Worm (Caenorhabditis elegans): ENCODE measurements around the gene clec-9.

clec-9 gene

DNA sequence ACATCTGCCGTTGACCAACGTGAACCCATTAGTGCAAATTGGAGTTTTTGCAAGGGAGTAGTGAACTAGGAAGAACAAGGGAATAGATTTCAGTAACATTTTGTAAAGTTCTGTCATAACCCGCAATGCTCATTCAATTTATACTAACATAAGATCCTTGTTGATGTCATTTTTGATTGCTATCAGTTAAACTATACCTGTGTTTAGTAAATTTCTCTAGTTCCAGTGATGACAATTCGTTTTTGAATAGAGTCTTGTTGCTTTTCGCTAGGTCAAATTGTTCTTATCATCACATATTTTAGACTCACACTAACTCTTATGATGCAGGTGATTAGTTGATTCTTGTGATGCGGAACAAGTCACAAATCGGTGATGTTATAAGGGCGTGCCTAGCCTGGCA lies at the start of gene clec-9:
TSS of gene clec-9 (minus strand) at position 101 of the 400 bp plus-strand sequence.
- TF ChIP-seq dao-5 (tag; optimal IDR thresholded peaks at IDR 0.05) (no peak), W03F9.2 (tag; optimal IDR thresholded peaks at IDR 0.05) (no peak), him-1 (tag; optimal IDR thresholded peaks at IDR 0.05) (no peak)

DNA sequence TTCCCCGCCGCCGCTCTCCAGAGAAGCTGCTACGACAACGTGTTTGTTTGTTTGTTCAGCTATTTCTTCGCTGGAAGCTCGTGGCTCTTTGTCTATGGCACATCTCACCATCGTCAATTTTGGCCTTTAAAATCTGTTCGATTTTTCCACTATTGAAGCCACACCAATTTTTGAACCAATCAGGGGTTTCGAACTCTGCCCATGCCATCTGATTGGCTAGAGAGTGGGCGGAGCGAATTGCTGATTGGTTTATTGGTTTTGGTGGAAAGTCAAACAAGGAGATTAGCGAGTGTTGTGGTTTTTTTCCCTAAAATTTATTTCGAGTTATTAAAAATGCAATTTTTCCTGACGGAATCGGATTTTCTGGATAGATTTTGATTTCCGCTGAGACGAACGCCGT lies 49.7 kb upstream of the clec-9 start:
- TF ChIP-seq W03F9.2 (tag; optimal IDR thresholded peaks at IDR 0.05): no peak
- TF ChIP-seq him-1 (tag; optimal IDR thresholded peaks at IDR 0.05): no peak
- TF ChIP-seq dao-5 (tag; optimal IDR thresholded peaks at IDR 0.05): no peak

DNA sequence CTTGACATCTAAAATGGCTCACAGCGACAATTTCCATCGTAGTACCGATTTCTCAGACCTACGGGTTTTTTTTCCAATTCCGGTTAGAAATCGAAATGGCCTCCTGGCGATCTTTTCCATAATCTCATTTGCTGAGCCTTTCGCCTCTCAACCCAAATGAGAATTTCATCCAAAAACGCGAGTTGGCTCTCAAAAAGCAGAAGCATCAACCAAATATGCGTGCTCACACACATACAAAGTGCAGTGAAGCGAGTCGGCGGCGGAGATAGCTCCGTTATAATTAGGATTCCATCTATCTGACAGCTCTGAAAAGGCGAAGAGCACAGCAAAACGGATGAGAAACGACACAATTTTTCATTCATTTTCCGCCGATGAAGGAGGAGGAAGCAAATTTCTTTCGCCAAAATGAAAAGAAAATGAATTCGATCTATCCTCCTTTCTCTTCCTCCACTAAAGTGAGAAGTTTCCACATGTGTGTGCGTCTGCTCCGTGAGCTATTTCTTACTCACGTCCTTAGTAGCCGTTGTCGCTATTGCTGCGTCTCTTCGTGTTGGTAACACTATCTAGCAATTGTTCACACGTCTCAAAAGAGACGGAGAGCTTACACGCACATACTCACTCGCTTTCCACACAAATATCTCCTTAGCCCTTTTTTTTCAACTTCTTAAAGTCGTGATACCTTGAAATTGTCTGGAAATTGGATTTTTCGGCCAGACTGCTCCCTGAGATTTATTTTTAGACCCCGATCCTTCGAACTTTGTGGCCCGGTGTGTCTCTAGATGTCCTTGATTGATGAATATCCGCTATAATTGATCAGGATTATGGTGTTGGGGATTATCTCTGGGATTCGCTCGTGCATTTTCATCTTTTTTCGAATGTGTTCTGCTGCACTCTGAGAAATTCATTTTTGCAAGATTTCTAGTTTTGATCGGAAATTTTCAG lies 45.9 kb upstream of the clec-9 start:
- TF ChIP-seq dao-5 (tag; optimal IDR thresholded peaks at IDR 0.05): no peak
- no peak for TF ChIP-seq W03F9.2 (tag; optimal IDR thresholded peaks at IDR 0.05)
- TF ChIP-seq him-1 (tag; optimal IDR thresholded peaks at IDR 0.05): no peak

DNA sequence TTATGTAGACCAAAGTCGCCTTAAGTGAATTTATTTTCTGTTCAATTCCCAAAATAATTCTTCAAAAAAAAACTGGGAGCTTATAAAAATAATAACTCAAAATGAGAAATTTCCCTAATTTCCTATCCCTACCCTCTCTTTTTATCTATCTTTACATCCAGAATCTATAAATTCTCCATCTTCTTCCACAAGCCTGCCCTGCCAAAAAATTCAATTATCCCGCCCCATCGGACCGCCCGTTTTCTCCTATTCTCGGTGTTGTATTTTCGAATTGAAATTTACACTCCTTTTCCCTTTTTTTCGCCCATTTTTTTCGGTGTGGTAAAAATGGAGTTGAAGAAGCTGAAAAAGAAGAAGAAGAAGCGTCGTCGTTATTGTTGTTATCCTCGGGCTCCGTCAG lies 43.0 kb upstream of the clec-9 start:
- no peak for TF ChIP-seq him-1 (tag; optimal IDR thresholded peaks at IDR 0.05)
- no peak for TF ChIP-seq W03F9.2 (tag; optimal IDR thresholded peaks at IDR 0.05)
- no peak for TF ChIP-seq dao-5 (tag; optimal IDR thresholded peaks at IDR 0.05)

DNA sequence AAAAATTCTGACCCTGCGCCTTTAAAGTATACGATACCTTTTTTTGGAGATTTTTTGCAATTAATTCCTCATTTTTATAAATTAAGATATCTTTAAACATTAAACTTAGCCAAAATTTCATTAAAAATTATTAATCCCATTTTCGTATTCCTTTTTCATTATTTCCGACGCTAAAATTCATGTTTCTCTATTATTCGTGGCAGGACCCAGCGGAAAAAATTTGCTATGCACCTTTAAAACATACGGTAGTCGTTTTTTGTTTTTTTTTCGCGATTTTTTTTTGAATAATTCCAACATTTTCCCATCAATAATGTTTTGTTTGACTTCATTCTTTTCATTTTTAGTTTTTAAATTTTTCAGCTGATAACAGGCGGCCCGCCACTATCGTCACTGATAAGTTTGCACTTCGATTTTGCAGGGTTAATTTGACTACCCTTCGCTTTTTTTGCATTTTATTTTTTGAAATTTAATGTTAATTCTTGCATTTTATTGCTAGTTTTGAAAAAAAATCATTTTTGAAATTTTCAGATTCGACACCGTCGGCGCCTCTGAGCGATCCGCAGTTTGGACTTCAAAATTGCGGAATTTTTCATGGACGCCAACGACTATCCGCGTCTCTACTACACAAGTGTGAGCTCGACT lies 40.7 kb upstream of the clec-9 start, which contains the start of gene dkf-2:
TSS of gene dkf-2 (plus strand) at position 592 of the 642 bp plus-strand sequence.
- no peak for TF ChIP-seq dao-5 (tag; optimal IDR thresholded peaks at IDR 0.05)
- no peak for TF ChIP-seq him-1 (tag; optimal IDR thresholded peaks at IDR 0.05)
- no peak for TF ChIP-seq W03F9.2 (tag; optimal IDR thresholded peaks at IDR 0.05)

DNA sequence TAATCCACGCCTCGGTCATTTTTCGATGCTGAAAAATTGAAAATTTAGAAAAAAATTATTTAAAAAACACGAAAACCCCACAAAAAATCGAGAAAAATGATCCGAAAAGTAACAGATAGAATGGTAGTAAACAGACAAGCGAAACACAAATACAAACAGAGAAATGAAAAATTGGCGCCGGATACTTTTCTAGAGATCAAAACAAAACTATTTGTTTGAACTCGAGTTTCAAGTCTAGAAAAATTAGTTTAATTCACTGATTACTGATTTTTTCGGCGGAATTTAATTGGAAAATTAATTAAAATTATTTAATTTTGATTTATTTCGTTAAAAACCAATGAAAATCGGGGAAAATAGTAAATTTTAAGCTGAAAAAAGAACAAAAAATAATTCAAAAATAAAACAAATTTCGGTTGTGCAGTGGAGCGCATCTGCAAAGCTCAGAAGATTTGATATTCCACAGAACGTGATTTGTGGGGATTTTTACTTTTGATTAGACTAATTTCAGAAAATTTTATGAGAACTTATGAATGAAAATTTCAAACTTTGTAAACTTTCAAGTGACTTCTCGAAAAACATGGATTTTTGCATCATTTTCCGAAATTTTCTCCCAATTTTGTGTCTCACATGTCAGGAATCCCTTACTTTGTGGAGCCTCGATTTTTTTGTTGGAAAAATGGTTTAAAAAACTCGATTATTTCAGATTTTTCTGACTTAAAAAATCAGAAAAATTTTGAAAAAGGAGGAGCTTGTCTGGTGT lies 40.0 kb upstream of the clec-9 start, which contains the start of gene gyg-2:
TSS of gene gyg-2 (minus strand) at position 28 of the 760 bp plus-strand sequence.
- TF ChIP-seq him-1 (tag; optimal IDR thresholded peaks at IDR 0.05) (no peak), W03F9.2 (tag; optimal IDR thresholded peaks at IDR 0.05) (no peak), dao-5 (tag; optimal IDR thresholded peaks at IDR 0.05) (no peak)

DNA sequence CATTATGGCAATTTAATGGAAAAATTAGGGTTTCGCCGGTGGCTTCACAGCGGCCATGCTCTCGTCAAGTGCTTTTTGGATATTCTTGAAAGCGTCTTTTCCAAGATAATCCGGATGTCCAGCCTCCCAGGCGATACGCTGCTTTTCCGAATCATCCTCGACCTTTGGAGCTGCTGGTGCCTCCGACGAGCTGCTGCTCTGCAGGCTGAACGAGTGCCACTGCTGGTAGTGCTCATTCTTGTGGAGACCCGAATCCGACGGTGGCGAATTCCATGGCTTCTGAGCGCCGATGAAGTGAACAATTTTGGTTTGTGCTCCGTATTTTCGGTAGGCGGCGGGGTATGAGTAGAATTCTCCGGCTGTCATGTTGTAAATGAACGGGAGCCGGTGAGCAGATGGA lies 38.8 kb upstream of the clec-9 start:
- TF ChIP-seq dao-5 (tag; optimal IDR thresholded peaks at IDR 0.05) (no peak), him-1 (tag; optimal IDR thresholded peaks at IDR 0.05) (no peak), W03F9.2 (tag; optimal IDR thresholded peaks at IDR 0.05) (no peak)

DNA sequence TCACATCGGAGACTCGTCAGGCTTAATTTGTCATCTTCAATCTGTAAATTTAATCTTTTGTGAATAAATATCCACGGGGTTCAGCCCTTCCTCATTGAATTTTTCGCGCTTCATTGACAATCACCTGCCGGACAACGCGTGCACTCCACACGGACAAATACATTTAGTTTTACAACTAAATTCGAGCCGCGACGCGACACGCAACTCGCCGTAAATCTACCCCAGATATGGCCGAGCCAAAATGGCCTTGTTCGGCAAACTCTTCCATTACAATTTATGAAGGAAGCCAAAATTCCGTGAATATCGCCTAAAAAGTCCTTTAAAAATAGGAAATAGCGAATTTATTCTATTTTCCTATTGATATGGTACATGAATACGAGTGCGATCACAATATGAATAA lies 38.3 kb upstream of the clec-9 start:
- TF ChIP-seq dao-5 (tag; optimal IDR thresholded peaks at IDR 0.05): no peak
- TF ChIP-seq him-1 (tag; optimal IDR thresholded peaks at IDR 0.05): no peak
- TF ChIP-seq W03F9.2 (tag; optimal IDR thresholded peaks at IDR 0.05): no peak

DNA sequence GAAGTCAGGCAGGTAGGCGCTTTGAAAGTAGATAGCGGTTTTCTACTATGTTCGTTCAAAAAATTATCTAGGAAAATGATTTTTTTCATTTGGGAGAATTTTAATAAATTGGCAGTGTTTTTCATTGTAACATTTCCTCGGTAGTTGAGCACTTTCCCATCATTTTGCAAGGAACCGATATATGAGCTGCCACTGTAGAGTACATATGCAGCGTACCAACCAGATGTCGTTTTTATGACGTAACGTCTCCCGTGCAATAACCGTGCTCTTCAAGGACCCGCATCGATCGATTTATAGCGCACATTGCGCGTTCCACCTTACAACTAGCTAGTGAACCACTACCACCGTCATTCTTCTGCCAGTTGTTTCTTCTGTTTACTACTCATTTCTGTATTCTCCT lies 35.7 kb upstream of the clec-9 start, which contains the start of gene T25E12.6:
TSS of gene T25E12.6 (plus strand) at position 301 of the 400 bp plus-strand sequence.
- TF ChIP-seq W03F9.2 (tag; optimal IDR thresholded peaks at IDR 0.05): no peak
- TF ChIP-seq dao-5 (tag; optimal IDR thresholded peaks at IDR 0.05): no peak
- no peak for TF ChIP-seq him-1 (tag; optimal IDR thresholded peaks at IDR 0.05)

DNA sequence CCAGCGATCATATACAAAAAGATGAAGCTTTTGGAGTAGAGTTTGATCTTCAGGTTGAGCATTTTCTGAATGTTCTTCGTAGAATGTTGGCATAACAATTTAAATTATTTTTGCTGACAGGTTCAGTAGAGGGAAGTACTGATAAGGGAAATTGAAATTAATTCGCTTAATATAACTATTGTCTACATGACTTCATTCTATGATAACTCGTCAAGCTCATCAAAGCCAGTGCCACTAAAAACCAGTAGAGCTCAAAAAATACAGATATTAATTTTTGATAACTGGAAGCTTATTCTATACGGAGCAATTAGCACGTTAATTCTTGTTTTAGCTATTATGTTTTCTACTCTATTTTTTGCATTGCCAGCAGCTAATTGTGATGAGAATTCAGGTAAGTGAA lies 32.7 kb upstream of the clec-9 start, which contains the start of the genes clec-29 and clec-39:
TSS of gene clec-29 (minus strand) at position 101 of the 400 bp plus-strand sequence.
TSS of gene clec-39 (plus strand) at position 169 of the 400 bp plus-strand sequence.
- TF ChIP-seq him-1 (tag; optimal IDR thresholded peaks at IDR 0.05): no peak
- TF ChIP-seq dao-5 (tag; optimal IDR thresholded peaks at IDR 0.05): no peak
- TF ChIP-seq W03F9.2 (tag; optimal IDR thresholded peaks at IDR 0.05): no peak

DNA sequence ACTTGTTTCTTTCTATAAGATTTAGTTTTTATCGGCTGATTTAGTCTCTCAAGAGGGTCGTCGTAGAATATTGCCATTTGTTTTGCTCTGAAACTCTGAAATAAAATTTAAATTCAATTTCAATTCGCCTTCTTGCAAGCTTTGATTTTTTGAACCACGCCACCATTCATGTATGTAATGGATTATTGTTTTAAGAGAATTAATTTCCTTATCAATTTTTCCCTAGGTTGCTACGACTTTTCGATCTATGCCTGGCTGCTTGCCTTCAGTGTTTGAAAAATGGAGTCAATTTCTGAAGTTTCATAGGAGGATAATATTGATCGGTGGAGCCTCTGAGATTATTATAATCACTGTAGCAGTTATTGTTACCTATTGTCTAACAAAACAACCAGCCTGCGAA lies 29.1 kb upstream of the clec-9 start, which contains the start of the genes clec-38 and clec-34:
TSS of gene clec-38 (minus strand) at position 101 of the 400 bp plus-strand sequence.
TSS of gene clec-34 (plus strand) at position 248 of the 400 bp plus-strand sequence.
- TF ChIP-seq dao-5 (tag; optimal IDR thresholded peaks at IDR 0.05) (no peak), W03F9.2 (tag; optimal IDR thresholded peaks at IDR 0.05) (no peak), him-1 (tag; optimal IDR thresholded peaks at IDR 0.05) (no peak)

DNA sequence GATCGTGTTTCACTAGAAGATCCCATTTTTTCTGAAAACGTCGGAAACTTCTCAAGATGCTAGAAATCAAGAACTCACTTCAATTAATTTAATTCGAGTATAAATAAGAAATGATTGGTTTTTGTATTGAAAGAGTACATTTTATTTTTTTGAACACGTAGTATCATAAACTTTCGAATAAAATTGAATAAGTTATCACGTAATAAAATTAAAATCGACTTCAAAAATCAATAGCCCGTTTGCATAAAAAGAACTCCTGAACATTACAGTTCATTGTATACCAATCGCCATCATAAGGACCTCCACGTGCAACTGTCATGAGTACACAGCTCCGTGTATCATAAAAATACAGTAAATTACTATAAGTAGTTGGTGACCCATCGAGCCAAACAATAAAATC lies 27.2 kb upstream of the clec-9 start, which contains the start of gene T25E12.16:
TSS of gene T25E12.16 (minus strand) at position 101 of the 400 bp plus-strand sequence.
- TF ChIP-seq him-1 (tag; optimal IDR thresholded peaks at IDR 0.05): no peak
- TF ChIP-seq W03F9.2 (tag; optimal IDR thresholded peaks at IDR 0.05): no peak
- no peak for TF ChIP-seq dao-5 (tag; optimal IDR thresholded peaks at IDR 0.05)

DNA sequence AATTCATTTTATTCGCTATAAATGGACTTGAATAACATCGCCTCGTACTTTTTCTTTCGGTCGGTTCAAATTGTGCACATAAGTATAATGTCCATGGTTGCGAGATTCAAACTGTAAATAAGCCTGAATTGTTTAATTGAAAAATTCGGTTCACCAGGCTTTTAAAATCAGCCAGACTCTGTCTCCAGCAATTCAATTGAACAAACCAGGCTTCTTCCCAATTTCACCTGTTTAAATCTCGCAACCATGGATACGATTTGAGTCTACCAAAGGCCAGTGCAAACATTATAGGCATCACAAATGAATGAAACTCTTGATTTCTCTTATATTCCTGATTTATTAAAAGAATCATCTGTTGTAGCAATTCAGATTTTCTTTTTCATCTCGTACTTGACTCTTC lies 25.2 kb upstream of the clec-9 start, which contains the start of gene srz-100:
TSS of gene srz-100 (plus strand) at position 301 of the 400 bp plus-strand sequence.
- TF ChIP-seq W03F9.2 (tag; optimal IDR thresholded peaks at IDR 0.05) (no peak), dao-5 (tag; optimal IDR thresholded peaks at IDR 0.05) (no peak), him-1 (tag; optimal IDR thresholded peaks at IDR 0.05) (no peak)

Data from whole organism, L4/young adult.